Fruit fly (Drosophila melanogaster) whole organism, embryonic: ENCODE results near the gene Rrp1.
A peak's percentile ranks its signal among the peaks of the same experiment; 100 is the strongest.

Experiments used
- Awh ChIP-seq: fragments of 200-800 bp; sonication (Bioruptor generic); IDR thresholded peaks from 2 replicates; pipeline ENCODE4, ENCODE4 v1.3.6; 2022; ENCODE audit warnings: missing biosample characterization, missing genetic modification characterization
- B-H1 ChIP-seq: fragments of 200-800 bp; sonication (Bioruptor generic); IDR thresholded peaks from 3 replicates; pipeline ENCODE4 v1.3.6; 2022; ENCODE audit warnings: missing biosample characterization, missing genetic modification characterization
- B-H2 ChIP-seq: fragments of 200-800 bp; sonication (Bioruptor generic); optimal IDR thresholded peaks from 2 replicates; lab custom pipeline; 2018; ENCODE audit warnings: missing biosample characterization, mild to moderate bottlenecking, missing genetic modification characterization
- CG10979 ChIP-seq: fragments of 200-800 bp; sonication (Bioruptor generic); optimal IDR thresholded peaks from 2 replicates; lab custom pipeline; 2018; ENCODE audit warnings: missing biosample characterization, mild to moderate bottlenecking, missing genetic modification characterization, moderate library complexity
- CG11093 ChIP-seq: fragments of 200-800 bp; sonication (Bioruptor generic); IDR thresholded peaks from 3 replicates; pipeline ENCODE4 v1.3.6; 2022; ENCODE audit warnings: missing biosample characterization, missing genetic modification characterization
- CG11456 ChIP-seq: fragments of 200-800 bp; sonication (Bioruptor generic); IDR thresholded peaks from 3 replicates; pipeline ENCODE4 v1.3.6; 2022; ENCODE audit warnings: missing biosample characterization, missing genetic modification characterization
- CG12236 ChIP-seq: fragments of 200-800 bp; sonication (Bioruptor generic); optimal IDR thresholded peaks from 2 replicates; lab custom pipeline; 2016; ENCODE audit warnings: missing biosample characterization, missing genetic modification characterization
- CG14014 ChIP-seq: fragments of 200-800 bp; sonication (Bioruptor generic); IDR thresholded peaks from 2 replicates; pipeline ENCODE4 v1.3.6; 2022; ENCODE audit warnings: missing biosample characterization, missing genetic modification characterization
- CG15011 ChIP-seq: fragments of 200-800 bp; sonication (Bioruptor generic); optimal IDR thresholded peaks from 3 replicates; lab custom pipeline; 2018; ENCODE audit warnings: missing biosample characterization, mild to moderate bottlenecking, missing genetic modification characterization
- CG17361 ChIP-seq: fragments of 200-800 bp; sonication (Bioruptor generic); IDR thresholded peaks from 3 replicates; pipeline ENCODE4 v1.3.6; 2022; ENCODE audit warnings: missing biosample characterization, missing genetic modification characterization
- CG1792 ChIP-seq: fragments of 200-800 bp; sonication (Bioruptor generic); optimal IDR thresholded peaks from 2 replicates; lab custom pipeline; 2016; ENCODE audit warnings: missing biosample characterization, missing genetic modification characterization
- CG18476 ChIP-seq: fragments of 200-800 bp; sonication (Bioruptor generic); optimal IDR thresholded peaks from 2 replicates; lab custom pipeline; 2016; ENCODE audit warnings: missing biosample characterization, mild to moderate bottlenecking, missing genetic modification characterization
- CG2875 ChIP-seq: fragments of 200-800 bp; sonication (Bioruptor generic); optimal IDR thresholded peaks from 2 replicates; lab custom pipeline; 2017; ENCODE audit warnings: missing biosample characterization, mild to moderate bottlenecking, missing genetic modification characterization, missing genetic modification reagents
- CG31224 ChIP-seq: fragments of 200-800 bp; sonication (Bioruptor generic); IDR thresholded peaks from 2 replicates; pipeline ENCODE4 v1.3.6; 2022; ENCODE audit warnings: missing biosample characterization, missing genetic modification characterization
- CG31365 ChIP-seq: fragments of 200-800 bp; sonication (Bioruptor generic); optimal IDR thresholded peaks from 2 replicates; lab custom pipeline; 2018; ENCODE audit warnings: missing biosample characterization, mild to moderate bottlenecking, missing genetic modification characterization
- CG33557 ChIP-seq: fragments of 200-800 bp; sonication (Bioruptor generic); optimal IDR thresholded peaks from 2 replicates; lab custom pipeline; 2019; ENCODE audit warnings: missing biosample characterization, mild to moderate bottlenecking, missing genetic modification characterization, moderate library complexity
- CG3838 ChIP-seq: fragments of 200-800 bp; sonication (Bioruptor generic); optimal IDR thresholded peaks from 3 replicates; lab custom pipeline; 2016; ENCODE audit warnings: missing biosample characterization, missing genetic modification characterization
- CG7357 ChIP-seq: fragments of 200-800 bp; sonication (Bioruptor generic); IDR thresholded peaks from 3 replicates; pipeline ENCODE4 v1.3.6; 2022; ENCODE audit warnings: missing biosample characterization, missing genetic modification characterization
- D19B ChIP-seq: fragments of 200-800 bp; sonication (Bioruptor generic); optimal IDR thresholded peaks from 2 replicates; lab custom pipeline; 2017; ENCODE audit warnings: missing biosample characterization, mild to moderate bottlenecking, missing genetic modification characterization
- Dip2 ChIP-seq: fragments of 200-800 bp; sonication (Bioruptor generic); IDR thresholded peaks from 2 replicates; pipeline ENCODE4 v1.3.6; 2022; ENCODE audit warnings: missing biosample characterization, missing genetic modification characterization
- Dll ChIP-seq: fragments of 200-800 bp; sonication (Bioruptor generic); IDR thresholded peaks from 4 replicates; pipeline ENCODE4 v1.3.6; 2022; ENCODE audit warnings: missing biosample characterization, missing genetic modification characterization; ENCODE audit not compliant: partially characterized antibody
- Doc2 ChIP-seq: fragments of 200-800 bp; sonication (Bioruptor generic); IDR thresholded peaks from 2 replicates; pipeline ENCODE4 v1.3.6; 2022; ENCODE audit warnings: missing biosample characterization, missing genetic modification characterization
- Ets65A ChIP-seq: fragments of 200-800 bp; sonication (Bioruptor generic); peaks from one replicate; lab custom pipeline; 2016; ENCODE audit warnings: missing biosample characterization, missing genetic modification characterization
- Fer3 ChIP-seq: fragments of 200-800 bp; sonication (Bioruptor generic); optimal IDR thresholded peaks from 2 replicates; lab custom pipeline; 2018; ENCODE audit warnings: missing biosample characterization, mild to moderate bottlenecking, missing genetic modification characterization, moderate library complexity
- Hand ChIP-seq: fragments of 200-800 bp; sonication (Bioruptor generic); optimal IDR thresholded peaks from 2 replicates; lab custom pipeline; 2017; ENCODE audit warnings: mild to moderate bottlenecking, missing biosample characterization, missing genetic modification reagents, missing genetic modification characterization
- Kr ChIP-seq: fragments of 200-800 bp; sonication (Bioruptor generic); optimal IDR thresholded peaks from 2 replicates; lab custom pipeline; 2017; ENCODE audit warnings: missing biosample characterization, mild to moderate bottlenecking, missing genetic modification characterization
- Lpt ChIP-seq: fragments of >200 bp; optimal IDR thresholded peaks from 2 replicates; lab custom pipeline; 2018; ENCODE audit warnings: missing biosample characterization, missing genetic modification characterization
- Myb ChIP-seq: fragments of 200-800 bp; sonication (Bioruptor generic); optimal IDR thresholded peaks from 2 replicates; lab custom pipeline; 2016; ENCODE audit warnings: missing biosample characterization, missing genetic modification characterization
- Neu2 ChIP-seq: fragments of 200-800 bp; sonication (Bioruptor generic); optimal IDR thresholded peaks from 3 replicates; lab custom pipeline; 2016; ENCODE audit warnings: missing biosample characterization, missing genetic modification characterization, borderline replicate concordance
- Nf-YB ChIP-seq: fragments of 200-800 bp; sonication (Bioruptor generic); optimal IDR thresholded peaks from 3 replicates; lab custom pipeline; 2019; ENCODE audit warnings: missing biosample characterization, mild to moderate bottlenecking, missing genetic modification characterization, moderate library complexity
- Ptx1 ChIP-seq: fragments of 200-800 bp; sonication (Bioruptor generic); IDR thresholded peaks from 2 replicates; pipeline ENCODE4 v1.3.6; 2022; ENCODE audit warnings: missing biosample characterization, missing genetic modification characterization
- Side ChIP-seq: fragments of 200-800 bp; sonication (Bioruptor generic); optimal IDR thresholded peaks from 2 replicates; lab custom pipeline; 2016; ENCODE audit warnings: missing biosample characterization, missing genetic modification characterization
- Spps ChIP-seq: fragments of 200-800 bp; sonication (Bioruptor generic); optimal IDR thresholded peaks from 2 replicates; lab custom pipeline; 2018; ENCODE audit warnings: missing biosample characterization, mild to moderate bottlenecking, missing genetic modification characterization
- Ssrp ChIP-seq: fragments of 200-800 bp; sonication (Bioruptor generic); optimal IDR thresholded peaks from 2 replicates; lab custom pipeline; 2018; ENCODE audit warnings: missing biosample characterization, mild to moderate bottlenecking, missing genetic modification characterization, moderate library complexity
- Vsx1 ChIP-seq: fragments of 200-800 bp; sonication (Bioruptor generic); optimal IDR thresholded peaks from 2 replicates; lab custom pipeline; 2017; ENCODE audit warnings: missing biosample characterization, mild to moderate bottlenecking, missing genetic modification characterization, missing genetic modification reagents
- Xrp1 ChIP-seq: fragments of 200-800 bp; sonication (Bioruptor generic); IDR thresholded peaks from 2 replicates; pipeline ENCODE4 v1.3.6; 2022; ENCODE audit warnings: missing biosample characterization, missing genetic modification characterization
- aop ChIP-seq: fragments of 200-800 bp; sonication (Bioruptor generic); IDR thresholded peaks from 2 replicates; pipeline ENCODE4 v1.3.6; 2022; ENCODE audit warnings: missing biosample characterization, missing genetic modification characterization
- cato ChIP-seq: fragments of 200-800 bp; sonication (Bioruptor generic); optimal IDR thresholded peaks from 2 replicates; lab custom pipeline; 2016; ENCODE audit warnings: missing biosample characterization, missing genetic modification characterization, borderline replicate concordance
- corto ChIP-seq: fragments of 200-800 bp; sonication (Bioruptor generic); optimal IDR thresholded peaks from 2 replicates; lab custom pipeline; 2016; ENCODE audit warnings: missing biosample characterization, mild to moderate bottlenecking, missing genetic modification characterization, moderate library complexity
- da ChIP-seq: fragments of 200-800 bp; sonication (Bioruptor generic); optimal IDR thresholded peaks from 2 replicates; lab custom pipeline; 2016; ENCODE audit warnings: missing biosample characterization, missing genetic modification characterization
- esg ChIP-seq: fragments of 200-800 bp; sonication (Bioruptor generic); conservative IDR thresholded peaks from 2 replicates; pipeline ENCODE4 v1.3.6; 2022; ENCODE audit warnings: missing biosample characterization, missing genetic modification characterization
- gcm2 ChIP-seq: fragments of 200-800 bp; sonication (Bioruptor generic); optimal IDR thresholded peaks from 2 replicates; lab custom pipeline; 2016; ENCODE audit warnings: missing biosample characterization, missing genetic modification characterization
- ham ChIP-seq: fragments of 200-800 bp; sonication (Bioruptor generic); IDR thresholded peaks from 2 replicates; pipeline ENCODE4 v1.3.6; 2022; ENCODE audit warnings: missing biosample characterization, missing genetic modification characterization
- insv ChIP-seq, 2 experiments: fragments of 200-800 bp; sonication (Bioruptor generic); optimal IDR thresholded peaks; 3 replicates each; lab custom pipeline; 2016 to 2018; ENCODE audit warnings: missing biosample characterization in 2 of 2, missing genetic modification characterization in 2 of 2
- inv ChIP-seq: fragments of 200-800 bp; sonication (Bioruptor generic); IDR thresholded peaks from 2 replicates; pipeline ENCODE4 v1.3.6; 2022; ENCODE audit warnings: missing biosample characterization, missing genetic modification characterization; ENCODE audit not compliant: partially characterized antibody
- kah ChIP-seq: fragments of 200-800 bp; sonication (Bioruptor generic); optimal IDR thresholded peaks from 2 replicates; lab custom pipeline; 2018; ENCODE audit warnings: missing biosample characterization, mild to moderate bottlenecking, missing genetic modification characterization
- lbe ChIP-seq: fragments of 200-800 bp; sonication (Bioruptor generic); optimal IDR thresholded peaks from 2 replicates; lab custom pipeline; 2016; ENCODE audit warnings: missing biosample characterization, mild to moderate bottlenecking, missing genetic modification characterization
- mam ChIP-seq: fragments of 200-800 bp; sonication (Bioruptor generic); optimal IDR thresholded peaks from 3 replicates; lab custom pipeline; 2016; ENCODE audit warnings: missing biosample characterization, missing genetic modification characterization
- psq ChIP-seq: fragments of 200-800 bp; sonication (Bioruptor generic); optimal IDR thresholded peaks from 2 replicates; lab custom pipeline; 2017; ENCODE audit warnings: missing biosample characterization, missing genetic modification characterization
- tap ChIP-seq: fragments of 200-800 bp; optimal IDR thresholded peaks from 3 replicates; lab custom pipeline; 2019; ENCODE audit warnings: missing biosample characterization, mild to moderate bottlenecking, missing genetic modification characterization, moderate library complexity
- tna ChIP-seq: fragments of 200-800 bp; sonication (Bioruptor generic); IDR thresholded peaks from 2 replicates; pipeline ENCODE4 v1.3.6; 2022; ENCODE audit warnings: missing biosample characterization, missing genetic modification characterization; ENCODE audit not compliant: partially characterized antibody
- wek ChIP-seq: fragments of 200-800 bp; sonication (Bioruptor generic); optimal IDR thresholded peaks from 3 replicates; lab custom pipeline; 2018; ENCODE audit warnings: missing biosample characterization, mild to moderate bottlenecking, missing genetic modification characterization, moderate library complexity

The Rrp1 gene

DNA sequence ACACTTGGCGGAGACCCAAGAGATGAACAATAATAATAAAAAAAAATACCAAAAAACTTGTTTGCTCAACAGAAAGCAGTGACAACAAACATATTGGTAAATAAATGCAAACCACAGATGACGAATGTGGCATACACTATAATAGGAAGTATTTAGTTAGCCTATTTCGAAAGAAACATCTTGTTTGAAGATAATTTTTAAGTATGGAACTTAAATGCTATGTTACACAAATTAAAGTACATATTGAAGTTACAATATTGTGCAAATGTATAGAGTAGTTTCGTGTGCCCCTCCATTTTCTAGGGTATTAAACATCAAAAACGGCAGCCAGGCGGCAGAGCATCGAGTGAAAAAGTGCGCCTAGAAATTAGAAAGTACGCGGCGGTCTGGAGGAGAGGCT lies 31.1 kb upstream of the Rrp1 start (continued):
- no peak for TF ChIP-seq CG33557
- no peak for TF ChIP-seq Kr (GFP tag; lab: Kevin White, UChicago)
- TF ChIP-seq gcm2 (GFP tag; lab: Kevin White, UChicago), result no peak
- no peak for TF ChIP-seq tna
- TF ChIP-seq tap (tag; lab: Kevin White, UChicago), result no peak
- no peak for TF ChIP-seq Myb
- no peak for TF ChIP-seq lbe (GFP tag; lab: Kevin White, UChicago)
- no peak for TF ChIP-seq CG3838 (GFP tag; lab: Kevin White, UChicago)
- TF ChIP-seq mam (GFP tag; lab: Kevin White, UChicago), result no peak
- TF ChIP-seq Spps, result no peak
- TF ChIP-seq CG14014 (GFP tag; lab: Robert Waterston, UW), result peak; percentile 8; the same call in 1 of the 2 replicates
- no peak for TF ChIP-seq CG11456 (GFP tag; lab: Robert Waterston, UW)
- no peak for TF ChIP-seq Neu2 (GFP tag; lab: Kevin White, UChicago)
- TF ChIP-seq CG1792 (GFP tag; lab: Kevin White, UChicago), result no peak
- no peak for TF ChIP-seq CG15011
- TF ChIP-seq CG2875, result peak; percentile 70
- peak; percentile 30 for TF ChIP-seq Nf-YB (GFP tag; lab: Kevin White, UChicago)
- TF ChIP-seq psq (GFP tag; lab: Kevin White, UChicago), result no peak
- TF ChIP-seq cato (GFP tag; lab: Kevin White, UChicago), result no peak
- TF ChIP-seq Lpt, result no peak
- no peak for TF ChIP-seq Vsx1 (GFP tag; lab: Kevin White, UChicago)
- TF ChIP-seq esg (GFP tag; lab: Robert Waterston, UW), result peak; percentile 41; the same call in 1 of the 2 replicates
- peak; percentile 40; the same call in 1 of the 2 replicates for TF ChIP-seq Xrp1
- TF ChIP-seq CG11093 (GFP tag; lab: Robert Waterston, UW), result peak; percentile 28; the same call in 1 of the 3 replicates
- TF ChIP-seq B-H2, result no peak
- TF ChIP-seq B-H1 (GFP tag; lab: Robert Waterston, UW), result no peak
- no peak for TF ChIP-seq CG31224
- TF ChIP-seq kah (GFP tag; lab: Kevin White, UChicago), result peak; percentile 51
- no peak for TF ChIP-seq Dip2 (GFP tag; lab: Robert Waterston, UW)
- TF ChIP-seq CG17361, result peak; percentile 67; the same call in 2 of the 3 replicates
- peak; percentile 60 for TF ChIP-seq CG10979 (tag; lab: Kevin White, UChicago)
- TF ChIP-seq Side, result no peak
- TF ChIP-seq da (GFP tag; lab: Kevin White, UChicago), result no peak
- no peak for TF ChIP-seq corto
- TF ChIP-seq Hand (GFP tag; lab: Kevin White, UChicago), result no peak
- no peak for TF ChIP-seq inv (GFP tag; lab: Robert Waterston, UW)
- TF ChIP-seq ham (GFP tag; lab: Robert Waterston, UW), result no peak
- no peak for TF ChIP-seq CG31365
- TF ChIP-seq Ets65A, result peak; percentile 82
- no peak for TF ChIP-seq Doc2 (GFP tag; lab: Robert Waterston, UW)
- TF ChIP-seq Ssrp (tag; lab: Kevin White, UChicago), result peak; percentile 50
- TF ChIP-seq Awh, result no peak
- TF ChIP-seq wek (GFP tag; lab: Kevin White, UChicago), result peak; percentile 25
- no peak for TF ChIP-seq insv (GFP tag; optimal IDR thresholded peaks at IDR 0.05; lab: Kevin White, UChicago)
- peak; percentile 33 for TF ChIP-seq Fer3 (tag; lab: Kevin White, UChicago)
- TF ChIP-seq Ptx1 (GFP tag; lab: Robert Waterston, UW), result peak; percentile 68
- TF ChIP-seq CG18476 (GFP tag; lab: Kevin White, UChicago), result peak; percentile 4
- no peak for TF ChIP-seq aop (GFP tag; lab: Robert Waterston, UW)
- no peak for TF ChIP-seq CG12236 (GFP tag; lab: Kevin White, UChicago)
- no peak for TF ChIP-seq CG7357 (GFP tag; lab: Robert Waterston, UW)
- no peak for TF ChIP-seq Dll (GFP tag; lab: Robert Waterston, UW)
- TF ChIP-seq D19B (GFP tag; lab: Kevin White, UChicago), result no peak
